Worm (Caenorhabditis elegans): Measurements from ENCODE around the gene F44D12.8.

The F44D12.8 gene

ce11 chrIV:10001748-10002147 is 21.3 kb upstream of the F44D12.8 start, which contains the start of gene C47E12.3:
TSS of gene C47E12.3 (minus strand) at chrIV:10001848.
- TF ChIP-seq aha-1 (tag) = no peak
- no peak for TF ChIP-seq set-16 (GFP tag; IDR thresholded peaks at IDR 0.05)
- no peak for TF ChIP-seq php-3 (GFP tag; IDR thresholded peaks at IDR 0.05)
- TF ChIP-seq ztf-11 (tag; optimal IDR thresholded peaks at IDR 0.05) = no peak
- TF ChIP-seq spr-3 (GFP tag; optimal IDR thresholded peaks at IDR 0.05) = no peak
- TF ChIP-seq ceh-20 (GFP tag; IDR thresholded peaks at IDR 0.05) = no peak
- TF ChIP-seq mep-1 (tag; optimal IDR thresholded peaks at IDR 0.05) = no peak
- no peak for TF ChIP-seq T26A8.4 (GFP tag; IDR thresholded peaks at IDR 0.05)
- no peak for TF ChIP-seq mxl-3 (GFP tag; optimal IDR thresholded peaks at IDR 0.05)
- TF ChIP-seq Y105C5A.15 (GFP tag; IDR thresholded peaks at IDR 0.05) = no peak
- TF ChIP-seq daf-16 (GFP tag; optimal IDR thresholded peaks at IDR 0.05) = no peak
- TF ChIP-seq daf-16 (tag; optimal IDR thresholded peaks at IDR 0.05) = no peak
- no peak for TF ChIP-seq lin-1 (GFP tag; IDR thresholded peaks at IDR 0.05)
- no peak for TF ChIP-seq F10B5.3 (tag; optimal IDR thresholded peaks at IDR 0.05)
- no peak for TF ChIP-seq nhr-11 (tag; optimal IDR thresholded peaks at IDR 0.05)
- no peak for TF ChIP-seq cey-2 (tag; optimal IDR thresholded peaks at IDR 0.05; ENCODE audit: borderline replicate concordance, insufficient read depth)
- TF ChIP-seq lsy-2 (tag; optimal IDR thresholded peaks at IDR 0.05) = no peak
- TF ChIP-seq mdt-29 (GFP tag; IDR thresholded peaks at IDR 0.05) = no peak

DNA sequence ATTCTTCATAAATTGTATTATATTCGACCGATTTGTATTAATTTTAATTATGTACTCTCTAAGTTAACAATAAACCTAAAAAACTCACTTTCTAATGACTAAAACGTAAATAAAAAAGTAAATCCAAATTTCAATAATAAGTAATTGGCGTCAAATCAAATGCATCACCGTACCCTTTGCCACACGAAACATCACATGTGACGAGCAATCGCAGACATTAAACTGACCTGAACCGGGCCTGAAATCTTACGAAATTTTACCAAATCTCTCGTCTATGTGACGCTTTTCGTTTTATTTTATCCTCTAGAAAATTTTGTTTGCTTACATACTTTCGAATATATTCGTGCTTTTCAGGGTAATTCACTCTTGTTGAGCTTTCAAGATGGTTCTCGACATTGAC is 19.7 kb upstream of the F44D12.8 start, which contains the start of the genes C47E12.2 and sars-1:
Gene C47E12.2, minus strand, starts transcription at position 131 of the 400 bp plus-strand sequence.
Gene sars-1, plus strand, starts transcription at position 355 of the 400 bp plus-strand sequence.
- peak; percentile 44 for TF ChIP-seq mes-2 (tag; optimal IDR thresholded peaks at IDR 0.05; ENCODE audit: poor library complexity, severe bottlenecking)
- peak in 1 of 2 experiments; percentile 90 for TF ChIP-seq lsy-2 (tag; optimal IDR thresholded peaks at IDR 0.05)
- TF ChIP-seq ztf-11 (tag; optimal IDR thresholded peaks at IDR 0.05) = no peak
- TF ChIP-seq zip-2 (tag; optimal IDR thresholded peaks at IDR 0.05) = peak; percentile 86

ce11 chrIV:10006792-10007191 is 16.3 kb upstream of the F44D12.8 start, which contains the start of gene C47E12.13:
TSS of gene C47E12.13 (minus strand) at chrIV:10006892.
- TF ChIP-seq F44E2.7 (GFP tag; IDR thresholded peaks at IDR 0.05) = no peak

- TF ChIP-seq aly-2 (tag; optimal IDR thresholded peaks at IDR 0.05) (no peak), lin-39 (tag; optimal IDR thresholded peaks at IDR 0.05) (no peak), daf-12 (tag; optimal IDR thresholded peaks at IDR 0.05) (no peak), pha-4 (GFP tag; IDR thresholded peaks at IDR 0.05) (no peak), pha-4 (tag; optimal IDR thresholded peaks at IDR 0.05) (peak; percentile 42), zag-1 (tag; optimal IDR thresholded peaks at IDR 0.05) (no peak), ZK337.2 (GFP tag; IDR thresholded peaks at IDR 0.05) (no peak), lin-29 (GFP tag; IDR thresholded peaks at IDR 0.05) (no peak), lin-38 (GFP tag; IDR thresholded peaks at IDR 0.05) (no peak), F37D6.2 (tag; optimal IDR thresholded peaks at IDR 0.05) (no peak), F26F4.8 (GFP tag; conservative IDR thresholded peaks at IDR 0.05) (no peak), hmg-1.1 (GFP tag; IDR thresholded peaks at IDR 0.05) (0 out of 2 replicates have a peak, but pooled peaks have one; percentile 50), mes-2 (tag; optimal IDR thresholded peaks at IDR 0.05; ENCODE audit: poor library complexity, severe bottlenecking) (peak; percentile 30), egl-27 (tag; optimal IDR thresholded peaks at IDR 0.05) (no peak), ceh-82 (tag; optimal IDR thresholded peaks at IDR 0.05) (no peak), egl-43 (GFP tag; IDR thresholded peaks at IDR 0.05) (no peak), lir-3 (tag; optimal IDR thresholded peaks at IDR 0.05) (no peak), madf-9 (GFP tag; conservative IDR thresholded peaks at IDR 0.05) (no peak), mdt-29 (GFP tag; IDR thresholded peaks at IDR 0.05) (no peak), D1046.2 (GFP tag; IDR thresholded peaks at IDR 0.05) (no peak), jun-1 (tag; optimal IDR thresholded peaks at IDR 0.05) (no peak), tag-97 (GFP tag; IDR thresholded peaks at IDR 0.05) (no peak), nhr-28 (tag; optimal IDR thresholded peaks at IDR 0.05) (peak; percentile 74), zip-11 (GFP tag; IDR thresholded peaks at IDR 0.05) (no peak), hlh-30 (tag; optimal IDR thresholded peaks at IDR 0.05; ENCODE audit: insufficient read depth) (peak; percentile 5), nhr-25 (tag; optimal IDR thresholded peaks at IDR 0.05; ENCODE audit: borderline replicate concordance, insufficient read depth) (no peak), cey-2 (tag; optimal IDR thresholded peaks at IDR 0.05; ENCODE audit: borderline replicate concordance, insufficient read depth) (no peak), mdl-1 (tag; optimal IDR thresholded peaks at IDR 0.05) (peak; percentile 18 to 81), ztf-7 (tag; optimal IDR thresholded peaks at IDR 0.05) (no peak)
Observed at ce11 chrIV:10007758-10008157, 15.3 kb upstream of the F44D12.8 start.
